Fruit fly (Drosophila melanogaster) whole organism, wandering third instar larva: ENCODE results near the gene rush.
A peak's percentile ranks its signal among the peaks of the same experiment; 100 is the strongest.

Source experiments
- Abd-B ChIP-seq: fragments of >200 bp; optimal IDR thresholded peaks from 2 replicates; lab custom pipeline; 2017; ENCODE audit warnings: missing biosample characterization, missing genetic modification characterization
- CG32264 ChIP-seq: fragments of 200-800 bp; sonication (Bioruptor generic); optimal IDR thresholded peaks from 2 replicates; lab custom pipeline; 2016; ENCODE audit warnings: missing biosample characterization, missing genetic modification characterization
- CG9705 ChIP-seq: fragments of 200-800 bp; sonication (Bioruptor generic); optimal IDR thresholded peaks from 2 replicates; lab custom pipeline; 2018; ENCODE audit warnings: missing biosample characterization, mild to moderate bottlenecking, missing genetic modification characterization
- CrebA ChIP-seq: fragments of 200-800 bp; sonication (Bioruptor generic); optimal IDR thresholded peaks from 2 replicates; lab custom pipeline; 2016; ENCODE audit warnings: missing biosample characterization, mild to moderate bottlenecking, missing genetic modification characterization, borderline replicate concordance
- Dfd ChIP-seq: fragments of >200 bp; optimal IDR thresholded peaks from 2 replicates; lab custom pipeline; 2017; ENCODE audit warnings: missing biosample characterization, missing genetic modification characterization
- Dif ChIP-seq: fragments of 200-275, 200-300 bp; sonication (Bioruptor generic); optimal IDR thresholded peaks from 2 replicates; lab custom pipeline; 2018; ENCODE audit warnings: missing biosample characterization, missing genetic modification characterization; ENCODE audit not compliant: partially characterized antibody
- GATAd ChIP-seq: sonication (Bioruptor generic); optimal IDR thresholded peaks from 2 replicates; lab custom pipeline; 2016; ENCODE audit warnings: missing biosample characterization, missing genetic modification characterization
- HLH106 ChIP-seq: fragments of 200-800 bp; optimal IDR thresholded peaks from 3 replicates; lab custom pipeline; 2019; ENCODE audit warnings: missing biosample characterization, mild to moderate bottlenecking, missing genetic modification characterization, moderate library complexity
- Hr78 ChIP-seq: fragments of >200 bp; optimal IDR thresholded peaks from 2 replicates; lab custom pipeline; 2017; ENCODE audit warnings: missing biosample characterization, missing genetic modification characterization
- Hr83 ChIP-seq: fragments of 200-300 bp; sonication (Bioruptor generic); optimal IDR thresholded peaks from 2 replicates; lab custom pipeline; 2016; ENCODE audit warnings: missing biosample characterization, mild to moderate bottlenecking, missing genetic modification characterization, moderate library complexity; ENCODE audit not compliant: poor library complexity, severe bottlenecking
- Jra ChIP-seq: sonication (Bioruptor generic); optimal IDR thresholded peaks from 2 replicates; lab custom pipeline; 2016; ENCODE audit warnings: missing biosample characterization, missing genetic modification characterization
- OdsH ChIP-seq: fragments of 200-800 bp; sonication (Bioruptor generic); optimal IDR thresholded peaks from 2 replicates; lab custom pipeline; 2016; ENCODE audit warnings: missing biosample characterization, mild to moderate bottlenecking, missing genetic modification characterization
- Rel ChIP-seq, 2 experiments: fragments of 200-800 bp; sonication (Bioruptor generic) in 1 of 2; optimal IDR thresholded peaks; 2 replicates in 1 of 2; 3 replicates in 1 of 2; lab custom pipeline; 2016 to 2019; ENCODE audit warnings: mild to moderate bottlenecking in 2 of 2, missing biosample characterization in 2 of 2, missing genetic modification characterization in 2 of 2, moderate library complexity in 1 of 2
- Sp1 ChIP-seq: fragments of 200-800 bp; sonication (Bioruptor generic); optimal IDR thresholded peaks from 3 replicates; lab custom pipeline; 2019; ENCODE audit warnings: missing biosample characterization, mild to moderate bottlenecking, missing genetic modification characterization, moderate library complexity
- Vsx2 ChIP-seq: fragments of 200-300, 225-300 bp; sonication (Bioruptor generic); optimal IDR thresholded peaks from 2 replicates; lab custom pipeline; 2018; ENCODE audit warnings: missing biosample characterization, missing genetic modification characterization; ENCODE audit not compliant: partially characterized antibody
- br ChIP-seq: fragments of 200-800 bp; sonication (Bioruptor generic); optimal IDR thresholded peaks from 2 replicates; lab custom pipeline; 2016; ENCODE audit warnings: missing biosample characterization, missing genetic modification characterization
- brk ChIP-seq: fragments of 200-800 bp; sonication (Bioruptor generic); optimal IDR thresholded peaks from 2 replicates; lab custom pipeline; 2016; ENCODE audit warnings: missing biosample characterization, mild to moderate bottlenecking, missing genetic modification characterization
- dl ChIP-seq, 2 experiments: fragments of 175-275, 200-275 bp in 1 of 2; fragments of 200-275 bp in 1 of 2; sonication (Bioruptor generic); optimal IDR thresholded peaks; lab custom pipeline; 2018; ENCODE audit warnings: mild to moderate bottlenecking in 2 of 2, missing biosample characterization in 2 of 2, missing genetic modification characterization in 2 of 2, moderate library complexity in 2 of 2; ENCODE audit not compliant: partially characterized antibody in 2 of 2, insufficient read depth in 1 of 2
- ey ChIP-seq: fragments of 200-800 bp; sonication (Bioruptor generic); optimal IDR thresholded peaks from 2 replicates; lab custom pipeline; 2016; ENCODE audit warnings: missing biosample characterization, missing genetic modification characterization
- foxo ChIP-seq, 2 experiments: fragments of 200-800 bp; sonication (Bioruptor generic); optimal IDR thresholded peaks; 2 replicates in 1 of 2; 3 replicates in 1 of 2; lab custom pipeline; 2016 to 2017; ENCODE audit warnings: missing biosample characterization in 2 of 2, missing genetic modification characterization in 2 of 2
- fru ChIP-seq: fragments of 200-800 bp; sonication (Bioruptor generic); optimal IDR thresholded peaks from 3 replicates; lab custom pipeline; 2016; ENCODE audit warnings: missing biosample characterization, mild to moderate bottlenecking, missing genetic modification characterization
- h ChIP-seq: fragments of 200-800 bp; sonication (Bioruptor generic); optimal IDR thresholded peaks from 3 replicates; lab custom pipeline; 2016; ENCODE audit warnings: missing biosample characterization, mild to moderate bottlenecking, missing genetic modification characterization
- jim ChIP-seq: fragments of 175-275, 200-325 bp; sonication (Bioruptor generic); optimal IDR thresholded peaks from 2 replicates; lab custom pipeline; 2016; ENCODE audit warnings: missing biosample characterization, mild to moderate bottlenecking, missing genetic modification characterization
- lola ChIP-seq: fragments of >200 bp; optimal IDR thresholded peaks from 2 replicates; lab custom pipeline; 2017; ENCODE audit warnings: missing biosample characterization, missing genetic modification characterization
- psq ChIP-seq: fragments of 200-800 bp; sonication (Bioruptor generic); optimal IDR thresholded peaks from 3 replicates; lab custom pipeline; 2017; ENCODE audit warnings: missing biosample characterization, mild to moderate bottlenecking, missing genetic modification characterization, moderate library complexity
- rgr ChIP-seq: fragments of 200-800 bp; sonication (Bioruptor generic); optimal IDR thresholded peaks from 3 replicates; lab custom pipeline; 2016; ENCODE audit warnings: missing biosample characterization, mild to moderate bottlenecking, missing genetic modification characterization
- sage ChIP-seq: fragments of 200-800 bp; sonication (Bioruptor generic); optimal IDR thresholded peaks from 2 replicates; lab custom pipeline; 2016; ENCODE audit warnings: missing biosample characterization, mild to moderate bottlenecking, missing genetic modification characterization
- usp ChIP-seq: fragments of >200 bp; optimal IDR thresholded peaks from 2 replicates; lab custom pipeline; 2017; ENCODE audit warnings: missing biosample characterization, missing genetic modification characterization
- woc ChIP-seq: sonication (Bioruptor generic); optimal IDR thresholded peaks from 2 replicates; lab custom pipeline; 2016; ENCODE audit warnings: missing biosample characterization, mild to moderate bottlenecking, missing genetic modification characterization

rush gene

DNA sequence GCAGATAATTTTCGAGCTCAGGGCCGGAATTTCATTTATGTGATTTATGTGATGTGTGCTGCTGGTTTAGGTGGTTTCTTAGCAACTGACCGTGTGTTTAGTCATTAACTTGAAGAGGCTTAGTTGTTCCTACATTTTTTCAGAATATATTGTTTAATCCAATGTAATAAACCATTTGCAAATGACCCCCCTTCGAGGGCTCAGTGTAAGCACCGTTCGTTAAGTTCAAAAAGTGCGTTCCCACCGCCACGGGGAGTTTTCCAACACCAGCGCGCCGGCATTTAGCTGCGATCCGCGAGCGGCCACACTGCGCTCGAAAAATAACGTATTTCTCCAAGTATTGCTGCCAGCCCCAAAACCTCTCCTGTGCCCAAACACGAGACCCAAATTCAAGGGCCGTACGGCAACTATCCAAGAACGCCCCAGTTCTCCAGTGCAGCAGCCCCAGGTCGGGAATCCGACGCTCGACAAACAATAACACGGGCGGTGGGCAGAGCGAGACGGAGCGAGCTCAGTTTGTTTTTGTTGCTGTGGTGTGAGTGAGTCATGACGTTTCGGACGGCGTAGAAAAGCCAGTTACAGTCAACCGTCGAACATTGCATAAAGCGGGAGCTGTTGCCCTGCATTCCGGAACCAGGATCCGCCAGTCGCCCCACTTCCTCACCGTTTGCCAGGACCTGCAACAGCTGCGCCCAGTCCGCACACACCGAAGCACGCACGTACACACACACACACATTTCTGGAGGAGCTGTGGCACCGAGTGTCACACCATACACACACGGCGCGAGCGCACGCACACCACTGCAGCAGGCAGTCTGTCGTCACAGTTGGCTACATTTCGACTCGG lies at the start of gene rush:
rush (plus strand) TSS at position 277 of the 847 bp plus-strand sequence.
- TF ChIP-seq foxo (GFP tag; optimal IDR thresholded peaks at IDR 0.05; lab: Kevin White, UChicago) (peak in 1 of 2 experiments; percentile 57), br (GFP tag; lab: Kevin White, UChicago) (peak; percentile 23), dl (GFP tag; optimal IDR thresholded peaks at IDR 0.05; lab: Kevin White, UChicago; ENCODE audit: insufficient read depth in 1 of 2, partially characterized antibody in 2 of 2) (no peak), Sp1 (peak; percentile 28), Hr78 (GFP tag; lab: Kevin White, UChicago) (no peak), h (GFP tag; lab: Kevin White, UChicago) (peak; percentile 21), Abd-B (GFP tag; lab: Kevin White, UChicago) (no peak), GATAd (GFP tag; lab: Kevin White, UChicago) (no peak), CG9705 (GFP tag; lab: Kevin White, UChicago) (peak; percentile 29), Jra (GFP tag; lab: Kevin White, UChicago) (peak; percentile 13), Vsx2 (GFP tag; lab: Kevin White, UChicago) (no peak), sage (GFP tag; lab: Kevin White, UChicago) (no peak), Rel (GFP tag; optimal IDR thresholded peaks at IDR 0.05; lab: Kevin White, UChicago) (no peak), Rel (tag; optimal IDR thresholded peaks at IDR 0.05; lab: Kevin White, UChicago) (peak; percentile 31), CrebA (GFP tag; lab: Kevin White, UChicago) (no peak), fru (GFP tag; lab: Kevin White, UChicago) (peak; percentile 42), Dif (no peak), ey (peak; percentile 31), rgr (GFP tag; lab: Kevin White, UChicago) (peak; percentile 42), Hr83 (GFP tag; lab: Kevin White, UChicago) (peak; percentile 9), HLH106 (tag; lab: Kevin White, UChicago) (peak; percentile 45), brk (no peak)

DNA sequence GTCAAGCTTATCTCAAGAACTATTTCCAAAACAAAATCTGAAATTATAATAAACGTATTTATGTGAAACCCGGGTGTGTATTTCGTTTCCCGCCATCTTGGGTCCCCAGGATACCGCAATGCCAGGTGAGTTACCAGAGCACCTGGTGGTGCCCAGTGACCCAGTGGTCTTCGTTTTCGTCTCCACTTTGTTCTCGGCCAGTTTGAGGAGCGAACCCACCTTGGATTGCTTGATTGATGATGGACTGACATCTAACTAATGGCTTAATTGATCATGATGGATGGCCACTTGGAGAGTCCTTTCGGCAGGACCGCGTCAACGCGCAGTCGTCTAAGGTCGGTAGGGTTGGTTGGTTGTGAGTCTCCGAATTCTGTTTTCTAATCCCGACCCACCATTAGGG lies 26.2 kb upstream of the rush start, which contains the start of gene Gr2a:
Gr2a (plus strand) TSS at position 301 of the 400 bp plus-strand sequence.
- TF ChIP-seq h (GFP tag; lab: Kevin White, UChicago) (no peak), CG9705 (GFP tag; lab: Kevin White, UChicago) (no peak), usp (GFP tag; lab: Kevin White, UChicago) (no peak)

DNA sequence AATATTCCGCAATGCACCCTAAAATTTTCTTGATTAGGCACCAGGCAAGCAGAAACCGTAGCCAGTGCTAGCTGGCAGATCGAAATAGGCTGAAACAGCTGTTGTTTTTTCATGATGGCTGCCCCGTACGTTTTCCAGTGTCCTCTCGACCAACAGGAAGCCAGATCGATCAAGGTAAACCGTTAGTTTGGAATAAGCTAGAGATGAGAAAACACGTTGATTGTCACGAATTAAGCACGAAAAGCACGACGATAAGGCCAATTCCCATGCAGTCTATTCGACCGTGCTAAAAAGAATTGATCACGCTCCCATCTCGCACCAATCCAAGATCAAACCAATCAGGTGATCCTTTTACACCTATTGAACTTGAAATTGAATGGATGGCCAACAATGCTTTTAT lies 23.5 kb upstream of the rush start:
- TF ChIP-seq psq (GFP tag; lab: Kevin White, UChicago) = no peak
- TF ChIP-seq Sp1 = no peak
- TF ChIP-seq fru (GFP tag; lab: Kevin White, UChicago) = no peak
- no peak for TF ChIP-seq Abd-B (GFP tag; lab: Kevin White, UChicago)
- TF ChIP-seq rgr (GFP tag; lab: Kevin White, UChicago) = no peak
- TF ChIP-seq Dif = no peak
- TF ChIP-seq GATAd (GFP tag; lab: Kevin White, UChicago) = no peak
- TF ChIP-seq jim = no peak
- TF ChIP-seq Hr78 (GFP tag; lab: Kevin White, UChicago) = no peak
- no peak for TF ChIP-seq Dfd (GFP tag; lab: Kevin White, UChicago)
- TF ChIP-seq usp (GFP tag; lab: Kevin White, UChicago) = no peak
- no peak for TF ChIP-seq lola
- no peak for TF ChIP-seq CG32264
- TF ChIP-seq OdsH (GFP tag; lab: Kevin White, UChicago) = no peak

DNA sequence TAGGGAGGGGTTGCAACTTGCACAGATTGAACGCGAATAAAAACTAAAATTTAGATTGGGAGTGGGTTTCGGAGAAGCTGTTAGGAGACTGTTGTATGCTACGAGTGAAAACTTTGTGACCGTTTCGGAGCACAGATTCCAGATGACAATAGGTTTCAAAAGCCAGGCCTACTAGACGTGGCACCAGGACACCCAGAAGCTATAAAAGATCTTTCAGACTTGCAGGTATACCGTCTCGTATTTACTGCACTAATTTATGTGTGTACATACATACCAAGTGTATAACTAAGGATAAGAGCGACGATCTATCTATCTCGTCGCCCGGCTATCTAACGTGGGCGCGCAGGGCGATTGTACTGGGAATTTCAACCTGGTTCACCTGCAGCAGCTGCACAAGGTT lies 21.4 kb upstream of the rush start, which contains the start of gene CG14785:
CG14785 (minus strand) TSS at position 101 of the 400 bp plus-strand sequence.
- TF ChIP-seq brk = no peak
- TF ChIP-seq woc (GFP tag; lab: Kevin White, UChicago) = no peak
- no peak for TF ChIP-seq br (GFP tag; lab: Kevin White, UChicago)
